Worm (Caenorhabditis elegans) whole organism, young adult: Measurements from ENCODE around the gene hpo-38.
"Not testable (repeated sequence)": the region's sequence is repeated elsewhere in the genome, so short reads cannot be mapped to it uniquely, and the experiment has no call there.

Source experiments
- B0261.1 ChIP-seq: sonication (generic microtip); optimal IDR thresholded peaks from 2 replicates; lab custom pipeline; 2016; ENCODE audit warnings: mild to moderate bottlenecking, missing genetic modification characterization, moderate library complexity, missing compliant biosample characterization
- K11D2.4 ChIP-seq: fragments of 200-800 bp; sonication (Bioruptor generic); IDR thresholded peaks from 2 replicates; pipeline ENCODE4 v1.3.6; 2022; ENCODE audit warnings: missing genetic modification reagents, missing genetic modification characterization, missing compliant biosample characterization
- Y53F4B.3 ChIP-seq: fragments of 200-800 bp; sonication (Bioruptor generic); IDR thresholded peaks from 2 replicates; pipeline ENCODE4 v1.3.6; 2022; ENCODE audit warnings: missing genetic modification reagents, missing genetic modification characterization, missing compliant biosample characterization
- aptf-2 ChIP-seq: fragments of 200-800 bp; sonication (Bioruptor generic); conservative IDR thresholded peaks from 2 replicates; pipeline ENCODE4 v1.3.6; 2022; ENCODE audit warnings: missing genetic modification reagents, missing genetic modification characterization, missing compliant biosample characterization
- bed-1 ChIP-seq: fragments of 200-800 bp; sonication (Bioruptor generic); IDR thresholded peaks from 2 replicates; pipeline ENCODE4 v1.3.6; 2022; ENCODE audit warnings: missing genetic modification reagents, missing genetic modification characterization, missing compliant biosample characterization
- ceh-100 ChIP-seq: fragments of 200-800 bp; sonication (Bioruptor generic); IDR thresholded peaks from 2 replicates; pipeline ENCODE4 v1.3.6; 2022; ENCODE audit warnings: missing genetic modification reagents, missing genetic modification characterization, missing compliant biosample characterization
- chd-7 ChIP-seq: sonication (generic microtip); optimal IDR thresholded peaks from 2 replicates; lab custom pipeline; 2016; ENCODE audit warnings: mild to moderate bottlenecking, missing genetic modification characterization, moderate library complexity, missing compliant biosample characterization
- lag-1 ChIP-seq: fragments of 200-800 bp; sonication (Bioruptor generic); IDR thresholded peaks from 2 replicates; pipeline ENCODE4 v1.3.6; 2022; ENCODE audit warnings: missing genetic modification reagents, missing genetic modification characterization, missing compliant biosample characterization
- lin-35 ChIP-seq, 3 experiments: fragments of 150-350 bp in 2 of 3; sonication (generic microtip) in 1 of 3; optimal IDR thresholded peaks; 2 replicates each; lab custom pipeline; 2014 to 2018; ENCODE audit warnings: missing biosample characterization in 3 of 3, missing genetic modification characterization in 3 of 3, missing genetic modification reagents in 3 of 3
- nfya-1 ChIP-seq: sonication (generic microtip); optimal IDR thresholded peaks from 2 replicates; lab custom pipeline; 2017; ENCODE audit warnings: antibody characterized with exemption, missing compliant biosample characterization, missing genetic modification characterization, borderline replicate concordance; ENCODE audit not compliant: insufficient read depth
- nhr-90 ChIP-seq: sonication (generic microtip); optimal IDR thresholded peaks from 2 replicates; lab custom pipeline; 2016; ENCODE audit warnings: missing genotype, mild to moderate bottlenecking, missing genetic modification characterization, missing compliant biosample characterization
- sdz-38 ChIP-seq: sonication (generic microtip); optimal IDR thresholded peaks from 2 replicates; lab custom pipeline; 2016; ENCODE audit warnings: missing genotype, missing genetic modification characterization, missing compliant biosample characterization
- snpc-4 ChIP-seq, 5 experiments: fragments of 150-350 bp in 1 of 5; sonication (generic microtip) in 4 of 5; optimal IDR thresholded peaks; 2 replicates each; lab custom pipeline; 2014 to 2018; ENCODE audit warnings: missing genetic modification characterization in 5 of 5, missing biosample characterization in 3 of 5, antibody characterized with exemption in 2 of 5, mild to moderate bottlenecking in 2 of 5, missing compliant biosample characterization in 2 of 5, missing genotype in 2 of 5, moderate library complexity in 2 of 5, missing genetic modification reagents in 1 of 5
- tbx-9 ChIP-seq: sonication (generic microtip); optimal IDR thresholded peaks from 2 replicates; lab custom pipeline; 2016; ENCODE audit warnings: borderline replicate concordance, missing genetic modification characterization, inconsistent platforms, missing compliant biosample characterization

- TF ChIP-seq K11D2.4 (GFP tag; lab: Robert Waterston, UW); chd-7 (tag; lab: Kevin White, UChicago); Y53F4B.3; snpc-4 (GFP tag; optimal IDR thresholded peaks at IDR 0.05; lab: Kevin White, UChicago); snpc-4 (tag; optimal IDR thresholded peaks at IDR 0.05; lab: Kevin White, UChicago); B0261.1 (tag; lab: Kevin White, UChicago); nfya-1; nhr-90 (tag; lab: Kevin White, UChicago); sdz-38; bed-1 (GFP tag; lab: Robert Waterston, UW); lag-1 (GFP tag; lab: Robert Waterston, UW); ceh-100 (GFP tag; lab: Robert Waterston, UW); lin-35 (GFP tag; optimal IDR thresholded peaks at IDR 0.05; lab: Kevin White, UChicago); tbx-9 (tag; lab: Kevin White, UChicago); aptf-2 (GFP tag; lab: Robert Waterston, UW): not testable (repeated sequence)
These were observed 39.3 kb downstream of the hpo-38 start for ce11 chrIII:269572-269971.
